Worm (Caenorhabditis elegans) whole organism, midembryonic: ENCODE results near the gene nep-11.

Experiments
- T22C8.4 ChIP-seq: fragments of 200-800 bp; sonication (Bioruptor generic); IDR thresholded peaks from 2 replicates; pipeline ENCODE4 v1.3.6; 2022; ENCODE audit warnings: missing genetic modification characterization, missing compliant biosample characterization
- cog-1 ChIP-seq: sonication (generic microtip); optimal IDR thresholded peaks from 2 replicates; lab custom pipeline; 2016; ENCODE audit warnings: missing genetic modification characterization, missing compliant biosample characterization
- flt-1 ChIP-seq: fragments of 200-800 bp; sonication (Bioruptor generic); IDR thresholded peaks from 2 replicates; pipeline ENCODE4 v1.3.6; 2022; ENCODE audit warnings: missing genetic modification characterization, missing compliant biosample characterization
- med-1 ChIP-seq: sonication (generic microtip); optimal IDR thresholded peaks from 2 replicates; lab custom pipeline; 2017; ENCODE audit warnings: missing genetic modification characterization, mild to moderate bottlenecking, missing compliant biosample characterization, antibody characterized with exemption, missing genetic modification reagents; ENCODE audit not compliant: insufficient read depth
- ref-1 ChIP-seq: fragments of 200-800 bp; sonication (Bioruptor generic); conservative IDR thresholded peaks from 2 replicates; pipeline ENCODE4 v1.3.6; 2022; ENCODE audit warnings: missing genetic modification reagents, missing genetic modification characterization, missing compliant biosample characterization
- ztf-23 ChIP-seq: fragments of 200-800 bp; sonication (Bioruptor generic); IDR thresholded peaks from 2 replicates; pipeline ENCODE4 v1.3.6; 2022; ENCODE audit warnings: missing genetic modification reagents, missing genetic modification characterization, missing compliant biosample characterization
- ztf-29 ChIP-seq: fragments of 200-800 bp; sonication (Bioruptor generic); IDR thresholded peaks from 2 replicates; pipeline ENCODE4 v1.3.6; 2022; ENCODE audit warnings: missing genetic modification reagents, missing genetic modification characterization, missing compliant biosample characterization

DNA sequence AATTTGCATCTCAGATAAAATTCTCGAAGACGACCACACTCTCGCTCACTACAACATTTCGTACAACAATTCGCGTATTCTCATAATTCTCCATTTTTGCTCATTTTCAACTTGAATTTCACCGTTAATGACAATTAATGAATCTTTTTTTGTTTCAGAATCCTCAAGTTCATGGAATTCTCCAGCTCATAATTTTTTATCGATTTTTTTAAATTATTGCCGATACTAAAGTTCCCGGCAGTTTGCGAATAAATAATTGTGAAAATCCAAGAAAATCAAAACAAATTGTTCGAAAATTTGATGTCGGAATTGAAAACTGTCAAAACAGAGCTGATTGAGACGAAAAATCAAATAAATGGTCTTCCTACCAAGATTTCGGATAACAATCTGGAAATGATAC lies 22.6 kb upstream of the nep-11 start, which contains the start of gene C16C8.21:
- TF ChIP-seq ztf-29 (no peak), med-1 (GFP tag; lab: Kevin White, UChicago) (no peak), T22C8.4 (no peak), flt-1 (GFP tag; lab: Robert Waterston, UW) (no peak), ref-1 (no peak), ztf-23 (GFP tag; lab: Robert Waterston, UW) (no peak), cog-1 (no peak)
